Worm (Caenorhabditis elegans) whole organism, L4 larva: ENCODE measurements around the gene gcy-29.

ENCODE experiments used
- D1046.2 ChIP-seq: fragments of 200-800 bp; sonication (Bioruptor generic); IDR thresholded peaks from 2 replicates; pipeline ENCODE4 v1.3.6; 2022; ENCODE audit warnings: missing genetic modification characterization, missing compliant biosample characterization
- F10B5.3 ChIP-seq: sonication (generic microtip); optimal IDR thresholded peaks from 2 replicates; lab custom pipeline; 2016; ENCODE audit warnings: mild to moderate bottlenecking, missing genetic modification characterization, missing compliant biosample characterization
- F44E2.7 ChIP-seq: fragments of 200-800 bp; sonication (Bioruptor generic); IDR thresholded peaks from 2 replicates; pipeline ENCODE4 v2.1.2; 2022; ENCODE audit warnings: missing genetic modification characterization, missing compliant biosample characterization
- R02D3.7 ChIP-seq: fragments of 150-350 bp; sonication (generic microtip); optimal IDR thresholded peaks from 3 replicates; lab custom pipeline; 2014; ENCODE audit warnings: missing biosample characterization, missing genetic modification characterization
- ZK337.2 ChIP-seq: fragments of 200-800 bp; sonication (Bioruptor generic); IDR thresholded peaks from 2 replicates; pipeline ENCODE4 v1.3.6; 2022; ENCODE audit warnings: missing genetic modification reagents, missing genetic modification characterization, missing compliant biosample characterization
- aly-2 ChIP-seq: sonication (generic microtip); optimal IDR thresholded peaks from 2 replicates; lab custom pipeline; 2018; ENCODE audit warnings: missing biosample characterization, missing genetic modification characterization
- arid-1 ChIP-seq: fragments of 200-800 bp; sonication (Bioruptor generic); conservative IDR thresholded peaks from 2 replicates; pipeline ENCODE4 v1.3.6; 2022; ENCODE audit warnings: missing genetic modification reagents, missing genetic modification characterization, missing compliant biosample characterization
- attf-4 ChIP-seq: sonication (generic microtip); optimal IDR thresholded peaks from 3 replicates; lab custom pipeline; 2017; ENCODE audit warnings: missing biosample characterization, missing genetic modification characterization
- ceh-32 ChIP-seq: sonication (generic microtip); optimal IDR thresholded peaks from 2 replicates; lab custom pipeline; 2016; ENCODE audit warnings: mild to moderate bottlenecking, missing genetic modification characterization, missing compliant biosample characterization; ENCODE audit not compliant: poor library complexity
- ceh-44 ChIP-seq: fragments of 200-800 bp; sonication (Bioruptor generic); IDR thresholded peaks from 2 replicates; pipeline ENCODE4 v1.3.6; 2022; ENCODE audit warnings: missing genetic modification reagents, missing genetic modification characterization, missing compliant biosample characterization
- ceh-62 ChIP-seq: sonication (generic microtip); optimal IDR thresholded peaks from 2 replicates; lab custom pipeline; 2017; ENCODE audit warnings: missing biosample characterization, missing genetic modification characterization
- ctbp-1 ChIP-seq: fragments of 200-800 bp; sonication (Bioruptor generic); IDR thresholded peaks from 2 replicates; pipeline ENCODE4 v1.3.6; 2022; ENCODE audit warnings: missing genetic modification reagents, missing genetic modification characterization, missing compliant biosample characterization
- daf-19 ChIP-seq: fragments of 200-800 bp; sonication (Bioruptor generic); conservative IDR thresholded peaks from 2 replicates; pipeline ENCODE4 v1.3.6; 2022; ENCODE audit warnings: missing genetic modification characterization, missing compliant biosample characterization
- dpl-1 ChIP-seq: fragments of 150-350 bp; optimal IDR thresholded peaks from 2 replicates; lab custom pipeline; 2014; ENCODE audit warnings: missing biosample characterization, missing genetic modification reagents, missing genetic modification characterization
- duxl-1 ChIP-seq: sonication (generic microtip); optimal IDR thresholded peaks from 2 replicates; lab custom pipeline; 2016; ENCODE audit warnings: mild to moderate bottlenecking, missing genetic modification characterization, moderate library complexity, missing compliant biosample characterization; ENCODE audit not compliant: poor library complexity
- egl-27 ChIP-seq: sonication (generic microtip); optimal IDR thresholded peaks from 3 replicates; lab custom pipeline; 2017; ENCODE audit warnings: missing biosample characterization, missing genetic modification reagents, missing genetic modification characterization
- egl-43 ChIP-seq: fragments of 200-800 bp; sonication (Bioruptor generic); IDR thresholded peaks from 2 replicates; pipeline ENCODE4 v1.3.6; 2022; ENCODE audit warnings: missing genetic modification reagents, missing genetic modification characterization, missing compliant biosample characterization
- hif-1 ChIP-seq, 2 experiments: sonication (generic microtip); optimal IDR thresholded peaks; 2 replicates each; lab custom pipeline; 2016 to 2017; ENCODE audit warnings: missing compliant biosample characterization in 2 of 2, missing genetic modification characterization in 2 of 2, missing genetic modification reagents in 2 of 2, missing genotype in 2 of 2, mild to moderate bottlenecking in 1 of 2
- hlh-30 ChIP-seq: sonication (generic microtip); optimal IDR thresholded peaks from 2 replicates; lab custom pipeline; 2017; ENCODE audit warnings: antibody characterized with exemption, mild to moderate bottlenecking, missing genetic modification characterization, missing compliant biosample characterization; ENCODE audit not compliant: insufficient read depth
- lim-7 ChIP-seq: fragments of 200-800 bp; sonication (Bioruptor generic); IDR thresholded peaks from 2 replicates; pipeline ENCODE4 v1.3.6; 2022; ENCODE audit warnings: missing genetic modification characterization, missing compliant biosample characterization
- lin-13 ChIP-seq: fragments of 150-350 bp; optimal IDR thresholded peaks from 2 replicates; lab custom pipeline; 2014; ENCODE audit warnings: missing biosample characterization, missing genetic modification reagents, missing genetic modification characterization
- lin-29 ChIP-seq: fragments of 200-800 bp; sonication (Bioruptor generic); IDR thresholded peaks from 2 replicates; pipeline ENCODE4 v1.3.6; 2022; ENCODE audit warnings: missing genetic modification reagents, missing genetic modification characterization, missing compliant biosample characterization
- lin-38 ChIP-seq: fragments of 200-800 bp; sonication (Bioruptor generic); IDR thresholded peaks from 2 replicates; pipeline ENCODE4 v1.3.6; 2022; ENCODE audit warnings: missing genetic modification reagents, missing genetic modification characterization, missing compliant biosample characterization
- lir-3 ChIP-seq: sonication (generic microtip); optimal IDR thresholded peaks from 2 replicates; lab custom pipeline; 2016; ENCODE audit warnings: mild to moderate bottlenecking, missing genetic modification characterization, missing compliant biosample characterization
- mep-1 ChIP-seq: fragments of 150-350 bp; sonication (generic microtip); optimal IDR thresholded peaks from 3 replicates; lab custom pipeline; 2014; ENCODE audit warnings: missing biosample characterization, missing genetic modification characterization
- mes-2 ChIP-seq: sonication (generic microtip); optimal IDR thresholded peaks from 2 replicates; lab custom pipeline; 2016; ENCODE audit warnings: missing genotype, mild to moderate bottlenecking, missing genetic modification characterization, missing compliant biosample characterization; ENCODE audit not compliant: poor library complexity, severe bottlenecking
- mxl-2 ChIP-seq: fragments of 200-800 bp; sonication (Bioruptor generic); conservative IDR thresholded peaks from 2 replicates; pipeline ENCODE4 v1.3.6; 2022; ENCODE audit warnings: missing genetic modification reagents, missing genetic modification characterization, missing compliant biosample characterization
- mxl-3 ChIP-seq: fragments of 200-800 bp; sonication (Bioruptor generic); optimal IDR thresholded peaks from 2 replicates; lab custom pipeline; 2018; ENCODE audit warnings: mild to moderate bottlenecking, missing genetic modification characterization, missing compliant biosample characterization
- nhr-102 ChIP-seq: sonication (generic microtip); optimal IDR thresholded peaks from 2 replicates; lab custom pipeline; 2016; ENCODE audit warnings: mild to moderate bottlenecking, missing genetic modification characterization, moderate library complexity, missing compliant biosample characterization
- nhr-11 ChIP-seq: fragments of 150-350 bp; optimal IDR thresholded peaks from 2 replicates; lab custom pipeline; 2014; ENCODE audit warnings: missing biosample characterization, missing genetic modification characterization
- nhr-111 ChIP-seq: fragments of 200-800 bp; sonication (Bioruptor generic); optimal IDR thresholded peaks from 2 replicates; lab custom pipeline; 2018; ENCODE audit warnings: mild to moderate bottlenecking, missing genetic modification characterization, missing compliant biosample characterization
- nhr-237 ChIP-seq: sonication (generic microtip); optimal IDR thresholded peaks from 2 replicates; lab custom pipeline; 2017; ENCODE audit warnings: missing biosample characterization, missing genetic modification characterization
- nhr-25 ChIP-seq: sonication (generic microtip); optimal IDR thresholded peaks from 2 replicates; lab custom pipeline; 2017; ENCODE audit warnings: missing genetic modification characterization, mild to moderate bottlenecking, missing compliant biosample characterization, antibody characterized with exemption, moderate library complexity, borderline replicate concordance; ENCODE audit not compliant: insufficient read depth
- nhr-41 ChIP-seq: fragments of 200-800 bp; sonication (Bioruptor generic); IDR thresholded peaks from 2 replicates; pipeline ENCODE4 v1.3.6; 2022; ENCODE audit warnings: missing genetic modification reagents, missing genetic modification characterization, missing compliant biosample characterization
- nhr-42 ChIP-seq: fragments of 200-800 bp; sonication (Bioruptor generic); IDR thresholded peaks from 2 replicates; pipeline ENCODE4 v1.3.6; 2022; ENCODE audit warnings: missing genetic modification characterization, missing compliant biosample characterization
- nhr-48 ChIP-seq: sonication (generic microtip); optimal IDR thresholded peaks from 2 replicates; lab custom pipeline; 2016; ENCODE audit warnings: mild to moderate bottlenecking, missing genetic modification characterization, missing compliant biosample characterization
- nhr-77 ChIP-seq: fragments of 150-350 bp; optimal IDR thresholded peaks from 2 replicates; lab custom pipeline; 2014; ENCODE audit warnings: missing biosample characterization, missing genetic modification characterization
- pha-4 ChIP-seq, 2 experiments: fragments of 150-350 bp in 1 of 2; fragments of 200-800 bp in 1 of 2; sonication (Bioruptor generic) in 1 of 2; IDR thresholded peaks in 1 of 2; optimal IDR thresholded peaks in 1 of 2; 2 replicates each; pipeline versions ENCODE4 v1.3.6 to Lab custom; 2014 to 2022; ENCODE audit warnings: missing genetic modification characterization in 2 of 2, missing genetic modification reagents in 2 of 2, missing biosample characterization in 1 of 2, missing compliant biosample characterization in 1 of 2
- php-3 ChIP-seq: fragments of 200-800 bp; sonication (Bioruptor generic); IDR thresholded peaks from 2 replicates; pipeline ENCODE4 v1.3.6; 2022; ENCODE audit warnings: missing genetic modification reagents, missing genetic modification characterization, missing compliant biosample characterization
- pqm-1 ChIP-seq: sonication (generic microtip); optimal IDR thresholded peaks from 2 replicates; lab custom pipeline; 2017; ENCODE audit warnings: missing biosample characterization, missing genetic modification characterization
- saeg-2 ChIP-seq: fragments of 200-800 bp; sonication (Bioruptor generic); IDR thresholded peaks from 2 replicates; pipeline ENCODE4 v1.3.6; 2022; ENCODE audit warnings: missing genetic modification reagents, missing genetic modification characterization, missing compliant biosample characterization
- sdz-12 ChIP-seq: fragments of 200-800 bp; sonication (Bioruptor generic); optimal IDR thresholded peaks from 2 replicates; lab custom pipeline; 2018; ENCODE audit warnings: mild to moderate bottlenecking, missing genetic modification characterization, missing compliant biosample characterization
- skn-1 ChIP-seq: fragments of 150-350 bp; optimal IDR thresholded peaks from 2 replicates; lab custom pipeline; 2014; ENCODE audit warnings: missing biosample characterization, missing genetic modification characterization
- snpc-1.2 ChIP-seq: fragments of 200-800 bp; sonication (Bioruptor generic); IDR thresholded peaks from 2 replicates; pipeline ENCODE4 v1.3.6; 2022; ENCODE audit warnings: missing genetic modification reagents, missing genetic modification characterization, missing compliant biosample characterization
- snpc-4 ChIP-seq: fragments of 150-350 bp; optimal IDR thresholded peaks from 2 replicates; lab custom pipeline; 2014; ENCODE audit warnings: missing biosample characterization, missing genetic modification characterization
- tag-97 ChIP-seq: fragments of 200-800 bp; sonication (Bioruptor generic); IDR thresholded peaks from 2 replicates; pipeline ENCODE4 v1.3.6; 2022; ENCODE audit warnings: missing genetic modification characterization, missing compliant biosample characterization
- unc-130 ChIP-seq: sonication (generic microtip); optimal IDR thresholded peaks from 2 replicates; lab custom pipeline; 2016; ENCODE audit warnings: missing genetic modification reagents, missing genetic modification characterization, missing compliant biosample characterization
- vab-7 ChIP-seq: fragments of 200-800 bp; sonication (Bioruptor generic); IDR thresholded peaks from 2 replicates; pipeline ENCODE4 v1.3.6; 2022; ENCODE audit warnings: missing genetic modification reagents, missing genetic modification characterization, missing compliant biosample characterization
- zag-1 ChIP-seq: fragments of 150-350 bp; optimal IDR thresholded peaks from 2 replicates; lab custom pipeline; 2014; ENCODE audit warnings: missing biosample characterization, missing genetic modification characterization
- zip-2 ChIP-seq: fragments of 150-350 bp; optimal IDR thresholded peaks from 2 replicates; lab custom pipeline; 2014; ENCODE audit warnings: missing biosample characterization, missing genetic modification characterization

gcy-29 gene

ce11 chrII:14528233-14528802 is 20.3 kb downstream of the gcy-29 start, which contains the start of the genes F57C2.5 and spat-1 (continued):
- no peak for TF ChIP-seq ZK337.2 (GFP tag; lab: Robert Waterston, UW)
- peak; percentile 94 for TF ChIP-seq nhr-77 (tag; lab: Kevin White, UChicago)
- TF ChIP-seq snpc-4 (tag; lab: Kevin White, UChicago), result no peak
- no peak for TF ChIP-seq nhr-111
- TF ChIP-seq skn-1 (tag; lab: Kevin White, UChicago), result no peak
- TF ChIP-seq duxl-1 (tag; lab: Kevin White, UChicago), result no peak
- TF ChIP-seq arid-1 (GFP tag; lab: Robert Waterston, UW), result no peak
- no peak for TF ChIP-seq nhr-41 (GFP tag; lab: Robert Waterston, UW)
- TF ChIP-seq egl-27 (tag; lab: Kevin White, UChicago), result no peak
- TF ChIP-seq nhr-42 (GFP tag; lab: Robert Waterston, UW), result no peak
- no peak for TF ChIP-seq ceh-32 (tag; lab: Kevin White, UChicago)
- TF ChIP-seq daf-19 (GFP tag; lab: Robert Waterston, UW), result no peak
- no peak for TF ChIP-seq R02D3.7 (tag; lab: Kevin White, UChicago)
- TF ChIP-seq tag-97, result no peak
- TF ChIP-seq ctbp-1 (GFP tag; lab: Robert Waterston, UW), result no peak
- no peak for TF ChIP-seq mxl-2 (GFP tag; lab: Robert Waterston, UW)
- TF ChIP-seq php-3 (GFP tag; lab: Robert Waterston, UW), result no peak
- peak in 1 of 2 experiments; percentile 86 for TF ChIP-seq hif-1 (tag; optimal IDR thresholded peaks at IDR 0.05; lab: Kevin White, UChicago)
- TF ChIP-seq hlh-30, result peak; percentile 26
- no peak for TF ChIP-seq attf-4 (tag; lab: Kevin White, UChicago)
- no peak for TF ChIP-seq nhr-237 (tag; lab: Kevin White, UChicago)
- TF ChIP-seq pha-4 (GFP tag; IDR thresholded peaks at IDR 0.05; lab: Robert Waterston, UW), result peak; percentile 10; the same call in 1 of the 2 replicates
- peak; percentile 49 for TF ChIP-seq pha-4 (tag; optimal IDR thresholded peaks at IDR 0.05; lab: Kevin White, UChicago)
- peak; percentile 55 for TF ChIP-seq pqm-1
- TF ChIP-seq nhr-25, result no peak
- TF ChIP-seq aly-2 (tag; lab: Kevin White, UChicago), result no peak
- peak; percentile 59; the same call in 1 of the 2 replicates for TF ChIP-seq ceh-44 (GFP tag; lab: Robert Waterston, UW)
- peak; percentile 59; the same call in 1 of the 2 replicates for TF ChIP-seq vab-7 (GFP tag; lab: Robert Waterston, UW)
- no peak for TF ChIP-seq saeg-2 (GFP tag; lab: Robert Waterston, UW)
- no peak for TF ChIP-seq F44E2.7 (GFP tag; lab: Robert Waterston, UW)
- no peak for TF ChIP-seq lin-29
- peak; percentile 45 for TF ChIP-seq nhr-11 (tag; lab: Kevin White, UChicago)
- no peak for TF ChIP-seq nhr-48 (tag; lab: Kevin White, UChicago)
- peak; percentile 75 for TF ChIP-seq mep-1
- TF ChIP-seq nhr-102 (tag; lab: Kevin White, UChicago), result no peak
- TF ChIP-seq D1046.2, result no peak
- TF ChIP-seq mes-2, result peak; percentile 87
- TF ChIP-seq lin-13 (GFP tag; lab: Kevin White, UChicago), result no peak
- TF ChIP-seq zag-1 (tag; lab: Kevin White, UChicago), result no peak
- no peak for TF ChIP-seq lir-3
- no peak for TF ChIP-seq F10B5.3 (tag; lab: Kevin White, UChicago)
- no peak for TF ChIP-seq snpc-1.2 (GFP tag; lab: Robert Waterston, UW)
- TF ChIP-seq lin-38 (GFP tag; lab: Robert Waterston, UW), result peak; percentile 54
- no peak for TF ChIP-seq egl-43 (GFP tag; lab: Robert Waterston, UW)
- TF ChIP-seq unc-130 (GFP tag; lab: Kevin White, UChicago), result peak; percentile 88
- TF ChIP-seq zip-2 (tag; lab: Kevin White, UChicago), result no peak
- peak; percentile 61 for TF ChIP-seq dpl-1 (GFP tag; lab: Kevin White, UChicago)
- no peak for TF ChIP-seq sdz-12 (GFP tag; lab: Kevin White, UChicago)
- no peak for TF ChIP-seq lim-7 (GFP tag; lab: Robert Waterston, UW)
- TF ChIP-seq mxl-3 (GFP tag; lab: Kevin White, UChicago), result no peak
- no peak for TF ChIP-seq ceh-62 (tag; lab: Kevin White, UChicago)
